Worm (Caenorhabditis elegans): ENCODE measurements around the gene T14B4.8.
A peak's percentile ranks its signal among the peaks of the same experiment; 100 is the strongest.

Gene T14B4.8

DNA sequence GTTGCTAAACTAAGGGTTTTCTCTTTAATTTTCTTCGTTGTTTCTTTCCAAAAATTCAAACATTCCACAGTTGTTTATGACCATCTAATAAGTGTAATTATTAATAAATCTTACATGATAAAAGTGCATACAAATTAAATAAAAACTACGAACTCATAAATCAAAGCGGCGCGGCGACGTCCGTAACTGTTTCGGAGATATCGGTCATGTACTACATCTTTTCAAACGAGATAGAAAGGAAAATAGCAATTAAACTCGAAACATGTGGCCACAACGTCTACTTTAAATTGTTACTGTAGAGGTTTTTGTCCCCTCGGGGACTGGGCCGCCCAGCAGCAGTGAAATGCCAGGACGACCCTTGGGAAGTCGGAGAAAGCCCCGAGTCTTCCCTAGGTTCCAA, 13.3 kb downstream of the T14B4.8 start:
- TF ChIP-seq zip-5 (tag; optimal IDR thresholded peaks at IDR 0.05) (no peak), fkh-10 (GFP tag; optimal IDR thresholded peaks at IDR 0.05) (no peak), unc-3 (GFP tag; conservative IDR thresholded peaks at IDR 0.05) (no peak), unc-3 (tag; optimal IDR thresholded peaks at IDR 0.05) (no peak), mec-3 (tag; optimal IDR thresholded peaks at IDR 0.05; ENCODE audit: borderline replicate concordance) (no peak), ceh-31 (tag; optimal IDR thresholded peaks at IDR 0.05) (no peak), pat-9 (tag; optimal IDR thresholded peaks at IDR 0.05) (no peak), unc-55 (GFP tag; optimal IDR thresholded peaks at IDR 0.05) (no peak), nhr-11 (tag; optimal IDR thresholded peaks at IDR 0.05) (no peak), ztf-16 (tag; optimal IDR thresholded peaks at IDR 0.05) (no peak), hlh-15 (tag; optimal IDR thresholded peaks at IDR 0.05) (no peak), tbx-7 (tag; optimal IDR thresholded peaks at IDR 0.05) (no peak), dmd-4 (tag; optimal IDR thresholded peaks at IDR 0.05; ENCODE audit: borderline replicate concordance) (no peak), pag-3 (tag; optimal IDR thresholded peaks at IDR 0.05; ENCODE audit: borderline replicate concordance) (no peak), K02D7.2 (tag; optimal IDR thresholded peaks at IDR 0.05) (no peak), pha-4 (tag; optimal IDR thresholded peaks at IDR 0.05) (no peak), pqm-1 (tag; optimal IDR thresholded peaks at IDR 0.05) (no peak), ref-2 (tag; optimal IDR thresholded peaks at IDR 0.05) (no peak), ceh-9 (tag; optimal IDR thresholded peaks at IDR 0.05) (no peak), nhr-232 (tag; optimal IDR thresholded peaks at IDR 0.05) (no peak)

DNA sequence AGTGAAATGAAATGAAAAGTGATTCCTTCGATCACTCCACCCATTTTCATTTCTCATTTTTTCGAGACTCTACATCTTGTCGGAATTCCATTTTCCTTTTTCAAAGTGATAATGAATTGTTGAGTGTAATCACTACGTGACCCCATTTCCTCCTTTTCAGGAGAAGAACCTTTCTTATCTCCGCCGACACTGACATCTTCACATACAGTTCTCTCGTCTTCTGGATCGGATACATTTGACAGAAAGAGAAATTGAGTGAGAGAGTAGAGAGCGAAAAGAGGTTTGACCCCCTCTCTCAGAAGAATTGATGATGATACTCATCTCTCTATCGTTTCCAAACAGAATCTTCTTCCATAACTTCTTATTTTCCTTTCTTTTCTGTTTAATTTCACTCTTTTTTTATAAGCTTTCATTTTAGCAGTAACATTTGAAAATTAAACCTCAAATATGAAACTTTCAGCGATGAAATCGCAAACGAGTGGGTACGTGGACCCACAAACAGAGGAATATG, 15.3 kb downstream of the T14B4.8 start, which contains the start of gene dpy-2:
Gene dpy-2 (plus strand): TSS at position 461 of the 511 bp plus-strand sequence.
- TF ChIP-seq ceh-30 (tag; optimal IDR thresholded peaks at IDR 0.05) = no peak
- TF ChIP-seq mec-3 (tag; optimal IDR thresholded peaks at IDR 0.05; ENCODE audit: borderline replicate concordance) = no peak
- no peak for TF ChIP-seq unc-55 (GFP tag; optimal IDR thresholded peaks at IDR 0.05)
- no peak for TF ChIP-seq nfya-1 (tag; optimal IDR thresholded peaks at IDR 0.05)
- TF ChIP-seq fax-1 (tag; optimal IDR thresholded peaks at IDR 0.05) = no peak
- no peak for TF ChIP-seq pag-3 (tag; optimal IDR thresholded peaks at IDR 0.05; ENCODE audit: borderline replicate concordance)
- TF ChIP-seq fkh-10 (GFP tag; optimal IDR thresholded peaks at IDR 0.05) = no peak
- TF ChIP-seq pat-9 (tag; optimal IDR thresholded peaks at IDR 0.05) = no peak
- TF ChIP-seq ttx-3 (tag; optimal IDR thresholded peaks at IDR 0.05) = no peak
- TF ChIP-seq ceh-18 (tag; optimal IDR thresholded peaks at IDR 0.05) = no peak
- no peak for TF ChIP-seq gmeb-2 (tag; optimal IDR thresholded peaks at IDR 0.05)
- TF ChIP-seq C38D4.7 (GFP tag; optimal IDR thresholded peaks at IDR 0.05) = no peak
- TF ChIP-seq pha-2 (tag; optimal IDR thresholded peaks at IDR 0.05) = no peak

ce11 chrII:6713003-6713402, 16.2 kb downstream of the T14B4.8 start:
- TF ChIP-seq pag-3 (tag; optimal IDR thresholded peaks at IDR 0.05; ENCODE audit: borderline replicate concordance) (no peak), fkh-6 (tag; optimal IDR thresholded peaks at IDR 0.05) (no peak), dve-1 (tag; optimal IDR thresholded peaks at IDR 0.05) (no peak), ceh-30 (tag; optimal IDR thresholded peaks at IDR 0.05) (no peak), ceh-9 (tag; optimal IDR thresholded peaks at IDR 0.05) (no peak), ztf-16 (tag; optimal IDR thresholded peaks at IDR 0.05) (no peak)

DNA sequence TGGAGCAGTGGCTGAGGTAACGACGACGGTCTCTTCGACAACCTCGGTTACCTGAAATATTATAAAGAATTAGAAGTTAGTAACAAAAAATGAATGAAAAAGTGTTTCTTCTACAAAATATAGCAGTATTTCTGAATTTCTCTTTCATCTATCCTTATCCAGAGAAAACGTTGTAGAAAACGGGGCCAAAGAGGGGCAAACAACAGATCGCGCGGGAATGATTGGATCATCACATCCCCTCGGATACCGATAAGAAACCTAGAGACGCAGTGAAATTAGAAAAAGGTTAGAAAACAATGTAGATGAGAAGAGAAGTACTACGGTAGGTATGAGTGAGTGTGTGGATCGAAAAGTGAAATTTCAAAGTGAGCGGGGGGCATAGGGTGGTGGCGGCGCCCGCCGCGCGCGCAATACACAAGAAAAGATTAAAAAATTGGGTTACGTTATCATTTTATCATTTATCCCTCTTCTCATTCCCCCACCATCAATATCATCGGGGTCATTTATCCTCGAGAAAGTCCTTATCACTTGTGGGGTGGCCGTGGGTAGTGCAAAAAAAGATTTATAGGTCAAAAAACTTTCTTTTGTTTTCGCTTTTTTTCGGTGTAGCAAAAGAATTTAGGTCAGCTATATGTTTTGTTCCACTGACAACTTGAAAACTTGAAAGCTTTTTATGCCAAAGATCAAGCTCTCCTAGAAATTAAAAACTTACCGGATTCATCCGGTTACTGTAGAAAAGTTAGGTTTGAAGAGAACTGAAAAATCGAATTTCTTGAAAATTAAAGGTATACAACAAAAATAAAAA, 16.8 kb downstream of the T14B4.8 start, which contains the start of the genes dpy-10 and T14B4.19:
Gene dpy-10 (minus strand): TSS at position 51 of the 805 bp plus-strand sequence.
Gene T14B4.19 (minus strand): TSS at position 755 of the 805 bp plus-strand sequence.
- TF ChIP-seq lin-11 (tag; optimal IDR thresholded peaks at IDR 0.05) (no peak), ceh-19 (GFP tag; optimal IDR thresholded peaks at IDR 0.05) (no peak), ref-2 (tag; optimal IDR thresholded peaks at IDR 0.05) (peak; percentile 66), rnt-1 (tag; optimal IDR thresholded peaks at IDR 0.05) (peak; percentile 11), pag-3 (tag; optimal IDR thresholded peaks at IDR 0.05; ENCODE audit: borderline replicate concordance) (no peak), unc-42 (tag; optimal IDR thresholded peaks at IDR 0.05) (no peak)

All from whole organism, late embryonic.